Fruit fly (Drosophila melanogaster) whole organism, embryonic: Measurements from ENCODE around the gene CG42833.
A peak's percentile ranks its signal among the peaks of the same experiment; 100 is the strongest.

Experiments
- Abd-B ChIP-seq: fragments of 200-800 bp; sonication (Bioruptor generic); optimal IDR thresholded peaks from 2 replicates; lab custom pipeline; 2018; ENCODE audit warnings: missing biosample characterization, mild to moderate bottlenecking, missing genetic modification characterization, moderate library complexity
- CG11560 ChIP-seq: fragments of 200-800 bp; sonication (Bioruptor generic); IDR thresholded peaks from 3 replicates; pipeline ENCODE4 v1.3.6; 2022; ENCODE audit warnings: missing biosample characterization, missing genetic modification characterization
- CG12744 ChIP-seq: fragments of 200-800 bp; sonication (Bioruptor generic); optimal IDR thresholded peaks from 2 replicates; lab custom pipeline; 2016; ENCODE audit warnings: missing biosample characterization, missing genetic modification characterization
- CG14050 ChIP-seq: fragments of 200-800 bp; sonication (Bioruptor generic); IDR thresholded peaks from 3 replicates; pipeline ENCODE4 v1.3.6; 2022; ENCODE audit warnings: missing biosample characterization, missing genetic modification characterization
- CG15696 ChIP-seq: fragments of 200-800 bp; sonication (Bioruptor generic); optimal IDR thresholded peaks from 2 replicates; lab custom pipeline; 2019; ENCODE audit warnings: missing biosample characterization, mild to moderate bottlenecking, missing genetic modification characterization, moderate library complexity
- CG17912 ChIP-seq: fragments of 200-800 bp; sonication (Bioruptor generic); optimal IDR thresholded peaks from 2 replicates; lab custom pipeline; 2018; ENCODE audit warnings: missing biosample characterization, mild to moderate bottlenecking, missing genetic modification characterization
- CG1832 ChIP-seq: fragments of 200-800 bp; sonication (Bioruptor generic); optimal IDR thresholded peaks from 2 replicates; lab custom pipeline; 2017; ENCODE audit warnings: missing biosample characterization, mild to moderate bottlenecking, missing genetic modification characterization, inconsistent platforms
- CG30431 ChIP-seq: fragments of 200-800 bp; sonication (Bioruptor generic); optimal IDR thresholded peaks from 2 replicates; lab custom pipeline; 2017; ENCODE audit warnings: missing biosample characterization, missing genetic modification characterization
- CG32767 ChIP-seq: fragments of 200-800 bp; sonication (Bioruptor generic); IDR thresholded peaks from 2 replicates; pipeline ENCODE4 v1.3.6; 2022; ENCODE audit warnings: missing biosample characterization, missing genetic modification characterization
- CG34376 ChIP-seq: fragments of 200-800 bp; sonication (Bioruptor generic); optimal IDR thresholded peaks from 2 replicates; lab custom pipeline; 2018; ENCODE audit warnings: missing biosample characterization, mild to moderate bottlenecking, missing genetic modification characterization
- CG5245 ChIP-seq: fragments of 200-800 bp; sonication (Bioruptor generic); optimal IDR thresholded peaks from 3 replicates; lab custom pipeline; 2016; ENCODE audit warnings: missing biosample characterization, missing genetic modification characterization
- CG6272 ChIP-seq: fragments of 200-800 bp; sonication (Bioruptor generic); IDR thresholded peaks from 2 replicates; pipeline ENCODE4 v1.3.6; 2022; ENCODE audit warnings: missing biosample characterization, missing genetic modification characterization
- CG6654 ChIP-seq: fragments of 200-800 bp; sonication (Bioruptor generic); optimal IDR thresholded peaks from 2 replicates; lab custom pipeline; 2017; ENCODE audit warnings: missing biosample characterization, mild to moderate bottlenecking, missing genetic modification characterization
- CG8290 ChIP-seq, 3 experiments: fragments of 200-800 bp; sonication (Bioruptor generic); optimal IDR thresholded peaks; 2 replicates each; lab custom pipeline; 2016 to 2019; ENCODE audit warnings: missing biosample characterization in 3 of 3, missing genetic modification characterization in 3 of 3, mild to moderate bottlenecking in 2 of 3, moderate library complexity in 1 of 3
- CG8388 ChIP-seq: fragments of 200-800 bp; sonication (Bioruptor generic); optimal IDR thresholded peaks from 2 replicates; lab custom pipeline; 2019; ENCODE audit warnings: missing biosample characterization, mild to moderate bottlenecking, missing genetic modification characterization, moderate library complexity
- D19A ChIP-seq: fragments of 200-800 bp; optimal IDR thresholded peaks from 3 replicates; lab custom pipeline; 2019; ENCODE audit warnings: missing biosample characterization, mild to moderate bottlenecking, missing genetic modification characterization, moderate library complexity
- D19B ChIP-seq: fragments of 200-800 bp; sonication (Bioruptor generic); optimal IDR thresholded peaks from 2 replicates; lab custom pipeline; 2017; ENCODE audit warnings: missing biosample characterization, mild to moderate bottlenecking, missing genetic modification characterization
- Ets65A ChIP-seq: fragments of 200-800 bp; sonication (Bioruptor generic); peaks from one replicate; lab custom pipeline; 2016; ENCODE audit warnings: missing biosample characterization, missing genetic modification characterization
- Gug ChIP-seq: fragments of 200-800 bp; sonication (Bioruptor generic); IDR thresholded peaks from 4 replicates; pipeline ENCODE4 v1.3.6; 2022; ENCODE audit warnings: missing biosample characterization, missing genetic modification characterization
- H2.0 ChIP-seq: fragments of 200-800 bp; sonication (Bioruptor generic); IDR thresholded peaks from 2 replicates; pipeline ENCODE4 v1.3.6; 2022; ENCODE audit warnings: missing biosample characterization, missing genetic modification characterization
- Hand ChIP-seq: fragments of 200-800 bp; sonication (Bioruptor generic); optimal IDR thresholded peaks from 2 replicates; lab custom pipeline; 2017; ENCODE audit warnings: mild to moderate bottlenecking, missing biosample characterization, missing genetic modification reagents, missing genetic modification characterization
- Lim3 ChIP-seq: fragments of 200-800 bp; sonication (Bioruptor generic); IDR thresholded peaks from 2 replicates; pipeline ENCODE4 v1.3.6; 2022; ENCODE audit warnings: missing biosample characterization, missing genetic modification characterization
- Mad ChIP-seq: fragments of 200-800 bp; sonication (Bioruptor generic); optimal IDR thresholded peaks from 2 replicates; lab custom pipeline; 2016; ENCODE audit warnings: missing biosample characterization, missing genetic modification characterization
- NfI ChIP-seq: fragments of 200-800 bp; sonication (Bioruptor generic); optimal IDR thresholded peaks from 3 replicates; lab custom pipeline; 2018; ENCODE audit warnings: missing biosample characterization, mild to moderate bottlenecking, missing genetic modification characterization, moderate library complexity
- Oaz ChIP-seq: fragments of 200-800 bp; sonication (Bioruptor generic); IDR thresholded peaks from 2 replicates; pipeline ENCODE4 v1.3.6; 2022; ENCODE audit warnings: missing biosample characterization, missing genetic modification characterization
- Stat92E ChIP-seq, 3 experiments: fragments of >200 bp in 2 of 3; fragments of 200-800 bp in 1 of 3; sonication (Bioruptor generic) in 1 of 3; optimal IDR thresholded peaks; 2 replicates each; lab custom pipeline; 2017 to 2019; ENCODE audit warnings: missing biosample characterization in 3 of 3, missing genetic modification characterization in 3 of 3, mild to moderate bottlenecking in 1 of 3, moderate library complexity in 1 of 3
- ac ChIP-seq: fragments of 200-800 bp; sonication (Bioruptor generic); optimal IDR thresholded peaks from 3 replicates; lab custom pipeline; 2017; ENCODE audit warnings: missing biosample characterization, mild to moderate bottlenecking, missing genetic modification characterization
- amos ChIP-seq: fragments of 200-800 bp; sonication (Bioruptor generic); IDR thresholded peaks from 2 replicates; pipeline ENCODE4 v1.3.6; 2022; ENCODE audit warnings: missing biosample characterization, missing genetic modification characterization; ENCODE audit not compliant: partially characterized antibody
- ase ChIP-seq: fragments of 200-800 bp; sonication (Bioruptor generic); IDR thresholded peaks from 3 replicates; pipeline ENCODE4 v1.3.6; 2022; ENCODE audit warnings: missing biosample characterization, missing genetic modification characterization
- bigmax ChIP-seq: fragments of 200-800 bp; sonication (Bioruptor generic); optimal IDR thresholded peaks from 2 replicates; lab custom pipeline; 2018; ENCODE audit warnings: missing biosample characterization, mild to moderate bottlenecking, missing genetic modification characterization
- caup ChIP-seq: fragments of 200-800 bp; sonication (Bioruptor generic); optimal IDR thresholded peaks from 3 replicates; lab custom pipeline; 2017; ENCODE audit warnings: missing biosample characterization, mild to moderate bottlenecking, missing genetic modification characterization, moderate library complexity; ENCODE audit not compliant: severe bottlenecking
- crc ChIP-seq: fragments of 200-800 bp; sonication (Bioruptor generic); optimal IDR thresholded peaks from 2 replicates; lab custom pipeline; 2016; ENCODE audit warnings: missing biosample characterization, missing genetic modification characterization
- disco-r ChIP-seq: fragments of 200-800 bp; sonication (Bioruptor generic); optimal IDR thresholded peaks from 2 replicates; lab custom pipeline; 2016; ENCODE audit warnings: missing biosample characterization, missing genetic modification characterization
- esg ChIP-seq: fragments of 200-800 bp; sonication (Bioruptor generic); conservative IDR thresholded peaks from 2 replicates; pipeline ENCODE4 v1.3.6; 2022; ENCODE audit warnings: missing biosample characterization, missing genetic modification characterization
- grn ChIP-seq: fragments of 200-800 bp; sonication (Bioruptor generic); optimal IDR thresholded peaks from 3 replicates; lab custom pipeline; 2017; ENCODE audit warnings: missing biosample characterization, missing genetic modification characterization
- insv ChIP-seq, 2 experiments: fragments of 200-800 bp; sonication (Bioruptor generic); optimal IDR thresholded peaks; 3 replicates each; lab custom pipeline; 2016 to 2018; ENCODE audit warnings: missing biosample characterization in 2 of 2, missing genetic modification characterization in 2 of 2
- luna ChIP-seq: fragments of 200-800 bp; sonication (Bioruptor generic); optimal IDR thresholded peaks from 2 replicates; lab custom pipeline; 2016; ENCODE audit warnings: missing biosample characterization, missing genetic modification characterization
- rib ChIP-seq: fragments of 200-800 bp; sonication (Bioruptor generic); IDR thresholded peaks from 2 replicates; pipeline ENCODE4 v1.3.6; 2022; ENCODE audit warnings: missing biosample characterization, missing genetic modification characterization
- ro ChIP-seq: fragments of 200-800 bp; sonication (Bioruptor generic); IDR thresholded peaks from 2 replicates; pipeline ENCODE4 v1.3.6; 2022; ENCODE audit warnings: missing biosample characterization, missing genetic modification characterization
- row ChIP-seq: fragments of 200-800 bp; sonication (Bioruptor generic); IDR thresholded peaks from 3 replicates; pipeline ENCODE4 v1.3.6; 2022; ENCODE audit warnings: missing biosample characterization, missing genetic modification characterization
- sisA ChIP-seq: fragments of 200-800 bp; sonication (Bioruptor generic); IDR thresholded peaks from 2 replicates; pipeline ENCODE4 v1.3.6; 2022; ENCODE audit warnings: missing biosample characterization, missing genetic modification characterization
- tgo ChIP-seq: fragments of 200-800 bp; sonication (Bioruptor generic); IDR thresholded peaks from 3 replicates; pipeline ENCODE4 v1.3.6; 2022; ENCODE audit warnings: missing biosample characterization, missing genetic modification characterization
- twi ChIP-seq: fragments of 200-800 bp; optimal IDR thresholded peaks from 2 replicates; lab custom pipeline; 2019; ENCODE audit warnings: missing biosample characterization, mild to moderate bottlenecking, missing genetic modification characterization, moderate library complexity
- tx ChIP-seq: fragments of 200-800 bp; sonication (Bioruptor generic); optimal IDR thresholded peaks from 2 replicates; lab custom pipeline; 2016; ENCODE audit warnings: missing biosample characterization, missing genetic modification characterization
- z ChIP-seq: fragments of 200-800 bp; sonication (Bioruptor generic); IDR thresholded peaks from 3 replicates; pipeline ENCODE4 v1.3.6; 2022; ENCODE audit warnings: missing biosample characterization, missing genetic modification characterization

CG42833 gene

dm6 chr3L:20241987-20242982, 42.4 kb downstream of the CG42833 start (continued):
- TF ChIP-seq tgo (no peak; the same call in 1 of the 3 replicates), CG8388 (GFP tag; lab: Kevin White, UChicago) (peak; percentile 30), Gug (GFP tag; lab: Robert Waterston, UW) (peak; percentile 42; the same call in 3 of the 4 replicates), CG8290 (GFP tag; optimal IDR thresholded peaks at IDR 0.05; lab: Kevin White, UChicago) (no peak), CG8290 (tag; optimal IDR thresholded peaks at IDR 0.05; lab: Kevin White, UChicago) (peak in 1 of 2 experiments; percentile 48), Lim3 (GFP tag; lab: Robert Waterston, UW) (no peak), luna (GFP tag; lab: Kevin White, UChicago) (no peak), Stat92E (GFP tag; optimal IDR thresholded peaks at IDR 0.05; lab: Kevin White, UChicago) (no peak), Oaz (GFP tag; lab: Robert Waterston, UW) (peak; percentile 30; the same call in 1 of the 2 replicates), z (no peak), Ets65A (GFP tag; lab: Kevin White, UChicago) (peak; percentile 93), bigmax (no peak), ro (GFP tag; lab: Robert Waterston, UW) (no peak), CG1832 (GFP tag; lab: Kevin White, UChicago) (no peak), grn (GFP tag; lab: Kevin White, UChicago) (no peak)
- TF ChIP-seq, all 482 proteins: peak for 260

DNA sequence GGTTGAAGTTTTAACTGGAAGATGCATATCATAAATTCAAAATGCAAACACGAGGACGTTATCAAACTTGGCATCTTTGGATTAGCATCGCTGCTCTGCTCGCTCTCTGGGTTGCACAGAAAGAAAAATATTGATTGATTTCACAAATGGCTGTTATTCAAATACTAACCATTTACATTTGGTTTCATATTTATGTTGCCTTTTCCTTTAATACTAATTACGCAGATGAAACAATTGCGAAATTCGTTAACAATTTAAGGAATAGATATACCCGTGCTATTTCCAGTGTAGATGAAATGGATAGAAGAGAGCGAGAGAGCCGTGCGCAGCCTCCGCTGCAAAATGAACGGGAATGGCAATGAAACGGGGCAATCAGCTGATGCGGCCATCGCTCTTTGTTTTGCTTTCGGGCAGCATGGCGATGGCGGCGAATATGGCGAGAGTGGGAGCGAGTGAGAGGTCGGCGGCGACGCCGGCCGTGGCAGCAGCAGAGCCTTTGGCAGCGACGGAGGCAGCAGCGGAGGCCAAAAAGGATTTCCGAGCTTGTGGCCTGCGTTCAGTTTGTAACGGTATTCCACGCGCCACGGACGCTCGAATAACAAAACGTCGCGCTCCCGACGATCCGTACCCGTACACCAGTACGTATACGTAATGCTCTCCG, 47.8 kb downstream of the CG42833 start, which contains the start of gene rdgC:
Gene rdgC, plus strand, starts transcription at position 568 of the 661 bp plus-strand sequence.
- TF ChIP-seq Abd-B (GFP tag; lab: Kevin White, UChicago) (peak; percentile 96), ac (peak; percentile 22), sisA (GFP tag; lab: Robert Waterston, UW) (peak; percentile 95), CG6272 (GFP tag; lab: Robert Waterston, UW) (peak; percentile 92), CG32767 (GFP tag; lab: Robert Waterston, UW) (peak; percentile 95), esg (GFP tag; lab: Robert Waterston, UW) (peak; percentile 91), crc (peak; percentile 93), CG34376 (GFP tag; lab: Kevin White, UChicago) (peak; percentile 76), CG30431 (peak; percentile 77), CG6654 (GFP tag; lab: Kevin White, UChicago) (peak; percentile 75), ase (GFP tag; lab: Robert Waterston, UW) (peak; percentile 96), insv (GFP tag; optimal IDR thresholded peaks at IDR 0.05; lab: Kevin White, UChicago) (peak in 1 of 2 experiments; percentile 15), CG15696 (peak; percentile 61), NfI (GFP tag; lab: Kevin White, UChicago) (peak; percentile 96), D19B (GFP tag; lab: Kevin White, UChicago) (peak; percentile 88), caup (GFP tag; lab: Kevin White, UChicago) (peak; percentile 96), amos (0 out of 2 replicates have a peak, but pooled peaks have one; percentile 17), CG14050 (GFP tag; lab: Robert Waterston, UW) (peak; percentile 95), rib (peak; percentile 90), row (GFP tag; lab: Robert Waterston, UW) (peak; percentile 96), H2.0 (GFP tag; lab: Robert Waterston, UW) (peak; percentile 94), CG12744 (peak; percentile 92), CG17912 (GFP tag; lab: Kevin White, UChicago) (peak; percentile 83), CG5245 (GFP tag; lab: Kevin White, UChicago) (peak; percentile 93), disco-r (GFP tag; lab: Kevin White, UChicago) (peak; percentile 91), Hand (GFP tag; lab: Kevin White, UChicago) (peak; percentile 94), tx (GFP tag; lab: Kevin White, UChicago) (peak; percentile 91), CG11560 (tag; lab: Robert Waterston, UW) (peak; percentile 83), twi (tag; lab: Kevin White, UChicago) (peak; percentile 59), Mad (peak; percentile 85), Oaz (GFP tag; lab: Robert Waterston, UW) (peak; percentile 94), D19A (tag; lab: Kevin White, UChicago) (peak; percentile 93)
